Worm (Caenorhabditis elegans) whole organism, L1 larva: ENCODE measurements around the gene C26B9.2.

Experiments
- C16A3.4 ChIP-seq: fragments of 150-350 bp; optimal IDR thresholded peaks from 2 replicates; lab custom pipeline; 2014; ENCODE audit warnings: missing biosample characterization, missing genetic modification characterization
- Y116A8C.19 ChIP-seq: sonication (generic microtip); optimal IDR thresholded peaks from 2 replicates; lab custom pipeline; 2016; ENCODE audit warnings: missing compliant biosample characterization, missing genetic modification characterization, borderline replicate concordance
- aha-1 ChIP-seq: fragments of 150-350 bp; optimal IDR thresholded peaks from 2 replicates; lab custom pipeline; 2014; ENCODE audit warnings: missing biosample characterization, missing genetic modification characterization
- blmp-1 ChIP-seq: fragments of 150-350 bp; optimal IDR thresholded peaks from 2 replicates; lab custom pipeline; 2014; ENCODE audit warnings: missing biosample characterization, missing genetic modification characterization
- ceh-63 ChIP-seq: fragments of 200-800 bp; sonication (Bioruptor generic); optimal IDR thresholded peaks from 2 replicates; lab custom pipeline; 2018; ENCODE audit warnings: mild to moderate bottlenecking, missing genetic modification characterization, missing compliant biosample characterization
- ceh-82 ChIP-seq, 3 experiments: fragments of 150-350 bp in 1 of 3; sonication (generic microtip) in 2 of 3; optimal IDR thresholded peaks; 2 replicates each; lab custom pipeline; 2014 to 2017; ENCODE audit warnings: missing biosample characterization in 3 of 3, missing genetic modification characterization in 3 of 3
- ceh-88 ChIP-seq: fragments of 200-800 bp; sonication (Bioruptor generic); IDR thresholded peaks from 2 replicates; pipeline ENCODE4 v1.3.6; 2022; ENCODE audit warnings: missing genetic modification characterization, missing compliant biosample characterization
- ces-1 ChIP-seq: fragments of 150-350 bp; optimal IDR thresholded peaks from 2 replicates; lab custom pipeline; 2014; ENCODE audit warnings: missing biosample characterization, missing genetic modification reagents, missing genetic modification characterization
- dpl-1 ChIP-seq, 3 experiments: fragments of 150-350 bp in 2 of 3; sonication (generic microtip) in 1 of 3; optimal IDR thresholded peaks; 2 replicates each; lab custom pipeline; 2014 to 2017; ENCODE audit warnings: missing biosample characterization in 3 of 3, missing genetic modification characterization in 3 of 3, missing genetic modification reagents in 3 of 3
- dsc-1 ChIP-seq: sonication (generic microtip); optimal IDR thresholded peaks from 2 replicates; lab custom pipeline; 2016; ENCODE audit warnings: mild to moderate bottlenecking, missing genetic modification characterization, missing compliant biosample characterization
- egl-13 ChIP-seq: sonication (generic microtip); optimal IDR thresholded peaks from 2 replicates; lab custom pipeline; 2016; ENCODE audit warnings: missing genotype, missing genetic modification reagents, missing genetic modification characterization, missing compliant biosample characterization
- elt-3 ChIP-seq, 6 experiments: fragments of 150-350 bp in 1 of 6; sonication (generic microtip); optimal IDR thresholded peaks; 2 replicates each; lab custom pipeline; 2017 to 2018; ENCODE audit warnings: missing biosample characterization in 6 of 6, missing genetic modification characterization in 6 of 6, inconsistent platforms in 1 of 6
- fkh-10 ChIP-seq: sonication (generic microtip); optimal IDR thresholded peaks from 2 replicates; lab custom pipeline; 2017; ENCODE audit warnings: missing biosample characterization, missing genetic modification reagents, missing genetic modification characterization
- fkh-4 ChIP-seq: sonication (generic microtip); optimal IDR thresholded peaks from 2 replicates; lab custom pipeline; 2016; ENCODE audit warnings: missing compliant biosample characterization, missing genetic modification characterization, borderline replicate concordance
- hlh-4 ChIP-seq: sonication (generic microtip); optimal IDR thresholded peaks from 2 replicates; lab custom pipeline; 2016; ENCODE audit warnings: mild to moderate bottlenecking, missing genetic modification characterization, missing compliant biosample characterization
- hpl-2 ChIP-seq: fragments of 150-350 bp; optimal IDR thresholded peaks from 2 replicates; lab custom pipeline; 2014; ENCODE audit warnings: missing biosample characterization, missing genetic modification reagents, missing genetic modification characterization
- isw-1 ChIP-seq: fragments of 200-800 bp; sonication (Bioruptor generic); IDR thresholded peaks from 2 replicates; pipeline ENCODE4 v1.3.6; 2022; ENCODE audit warnings: missing genetic modification characterization, missing compliant biosample characterization
- lin-13 ChIP-seq: fragments of 150-350 bp; optimal IDR thresholded peaks from 2 replicates; lab custom pipeline; 2014; ENCODE audit warnings: missing biosample characterization, missing genetic modification reagents, missing genetic modification characterization
- lin-14 ChIP-seq: fragments of 200-800 bp; sonication (Bioruptor generic); optimal IDR thresholded peaks from 2 replicates; lab custom pipeline; 2018; ENCODE audit warnings: mild to moderate bottlenecking, missing genetic modification characterization, moderate library complexity, missing compliant biosample characterization
- lin-35 ChIP-seq, 2 experiments: fragments of 150-350 bp; optimal IDR thresholded peaks; 2 replicates each; lab custom pipeline; 2014; ENCODE audit warnings: missing biosample characterization in 2 of 2, missing genetic modification characterization in 2 of 2, missing genetic modification reagents in 2 of 2
- lin-39 ChIP-seq: fragments of 150-350 bp; optimal IDR thresholded peaks from 2 replicates; lab custom pipeline; 2014; ENCODE audit warnings: missing biosample characterization, missing genetic modification reagents, missing genetic modification characterization
- lsy-2 ChIP-seq, 2 experiments: fragments of 150-350 bp; optimal IDR thresholded peaks; 2 replicates each; lab custom pipeline; 2014; ENCODE audit warnings: missing biosample characterization in 2 of 2, missing genetic modification characterization in 2 of 2
- mdl-1 ChIP-seq, 2 experiments: fragments of 150-350 bp; optimal IDR thresholded peaks; 2 replicates each; lab custom pipeline; 2014 to 2017; ENCODE audit warnings: missing biosample characterization in 2 of 2, missing genetic modification characterization in 2 of 2, inconsistent platforms in 1 of 2
- mep-1 ChIP-seq: fragments of 150-350 bp; optimal IDR thresholded peaks from 2 replicates; lab custom pipeline; 2014; ENCODE audit warnings: missing biosample characterization, missing genetic modification characterization
- nhr-11 ChIP-seq: fragments of 150-350 bp; optimal IDR thresholded peaks from 2 replicates; lab custom pipeline; 2014; ENCODE audit warnings: missing biosample characterization, missing genetic modification characterization
- nhr-19 ChIP-seq: fragments of 200-800 bp; sonication (Bioruptor generic); conservative IDR thresholded peaks from 2 replicates; pipeline ENCODE4 v1.3.6; 2022; ENCODE audit warnings: missing genetic modification characterization, missing compliant biosample characterization
- nhr-20 ChIP-seq: sonication (generic microtip); optimal IDR thresholded peaks from 2 replicates; lab custom pipeline; 2016; ENCODE audit warnings: mild to moderate bottlenecking, missing genetic modification characterization, missing compliant biosample characterization
- nhr-237 ChIP-seq: fragments of 150-350 bp; optimal IDR thresholded peaks from 2 replicates; lab custom pipeline; 2014; ENCODE audit warnings: missing biosample characterization, missing genetic modification characterization
- nhr-47 ChIP-seq: sonication (generic microtip); optimal IDR thresholded peaks from 2 replicates; lab custom pipeline; 2016; ENCODE audit warnings: mild to moderate bottlenecking, missing genetic modification characterization, moderate library complexity, missing compliant biosample characterization
- nhr-71 ChIP-seq: sonication (generic microtip); optimal IDR thresholded peaks from 2 replicates; lab custom pipeline; 2016; ENCODE audit warnings: mild to moderate bottlenecking, missing genetic modification characterization, moderate library complexity, missing compliant biosample characterization
- nhr-84 ChIP-seq: sonication (generic microtip); optimal IDR thresholded peaks from 2 replicates; lab custom pipeline; 2017; ENCODE audit warnings: missing biosample characterization, missing genetic modification characterization
- nhr-85 ChIP-seq: sonication (generic microtip); peaks from one replicate; lab custom pipeline; 2016; ENCODE audit warnings: missing genetic modification characterization, inconsistent platforms, missing compliant biosample characterization
- nhr-90 ChIP-seq: sonication (generic microtip); optimal IDR thresholded peaks from 2 replicates; lab custom pipeline; 2016; ENCODE audit warnings: mild to moderate bottlenecking, missing genetic modification characterization, missing compliant biosample characterization; ENCODE audit not compliant: poor library complexity
- pag-3 ChIP-seq: sonication (generic microtip); optimal IDR thresholded peaks from 2 replicates; lab custom pipeline; 2017; ENCODE audit warnings: missing genetic modification characterization, mild to moderate bottlenecking, missing compliant biosample characterization, antibody characterized with exemption, borderline replicate concordance; ENCODE audit not compliant: insufficient read depth
- pqm-1 ChIP-seq: sonication (generic microtip); optimal IDR thresholded peaks from 3 replicates; lab custom pipeline; 2017; ENCODE audit warnings: missing biosample characterization, missing genetic modification characterization
- rnt-1 ChIP-seq: sonication (generic microtip); optimal IDR thresholded peaks from 2 replicates; lab custom pipeline; 2016; ENCODE audit warnings: mild to moderate bottlenecking, missing genetic modification characterization, moderate library complexity, missing compliant biosample characterization
- skn-1 ChIP-seq: fragments of 150-350 bp; optimal IDR thresholded peaks from 2 replicates; lab custom pipeline; 2014; ENCODE audit warnings: missing biosample characterization, missing genetic modification characterization
- snu-23 ChIP-seq: sonication (generic microtip); optimal IDR thresholded peaks from 2 replicates; lab custom pipeline; 2016; ENCODE audit warnings: missing genetic modification characterization, missing compliant biosample characterization
- swsn-7 ChIP-seq: sonication (generic microtip); optimal IDR thresholded peaks from 2 replicates; lab custom pipeline; 2016; ENCODE audit warnings: missing genetic modification characterization, missing compliant biosample characterization
- tbx-2 ChIP-seq: sonication (generic microtip); optimal IDR thresholded peaks from 2 replicates; lab custom pipeline; 2016; ENCODE audit warnings: missing genetic modification characterization, missing compliant biosample characterization
- tlp-1 ChIP-seq: fragments of 150-350 bp; optimal IDR thresholded peaks from 2 replicates; lab custom pipeline; 2014; ENCODE audit warnings: missing biosample characterization, missing genetic modification characterization
- unc-30 ChIP-seq: sonication (generic microtip); optimal IDR thresholded peaks from 2 replicates; lab custom pipeline; 2017; ENCODE audit warnings: missing biosample characterization, missing genetic modification characterization
- unc-86 ChIP-seq: sonication (generic microtip); optimal IDR thresholded peaks from 2 replicates; lab custom pipeline; 2016; ENCODE audit warnings: missing genetic modification characterization, missing compliant biosample characterization
- xbp-1 ChIP-seq: sonication (generic microtip); optimal IDR thresholded peaks from 2 replicates; lab custom pipeline; 2016; ENCODE audit warnings: missing genetic modification characterization, missing compliant biosample characterization
- zag-1 ChIP-seq: fragments of 150-350 bp; optimal IDR thresholded peaks from 2 replicates; lab custom pipeline; 2014; ENCODE audit warnings: missing biosample characterization, missing genetic modification characterization
- ztf-11 ChIP-seq, 2 experiments: sonication (generic microtip); optimal IDR thresholded peaks; 2 replicates each; lab custom pipeline; 2016 to 2017; ENCODE audit warnings: missing genetic modification characterization in 2 of 2, missing biosample characterization in 1 of 2, missing compliant biosample characterization in 1 of 2

The C26B9.2 gene

ce11 chrX:5348529-5349148 is 8.7 kb downstream of the C26B9.2 start, which contains the start of gene syx-3 (continued):
- TF ChIP-seq zag-1: no peak
- TF ChIP-seq Y116A8C.19 (tag; lab: Kevin White, UChicago): no peak
- peak; percentile 93 for TF ChIP-seq dsc-1 (tag; lab: Kevin White, UChicago)
- TF ChIP-seq aha-1 (tag; lab: Kevin White, UChicago): no peak
- TF ChIP-seq fkh-4 (tag; lab: Kevin White, UChicago): peak; percentile 43
- no peak for TF ChIP-seq lin-13
- no peak for TF ChIP-seq lsy-2 (tag; optimal IDR thresholded peaks at IDR 0.05; lab: Kevin White, UChicago)
- peak; percentile 27 for TF ChIP-seq nhr-71 (tag; lab: Kevin White, UChicago)
- no peak for TF ChIP-seq rnt-1 (tag; lab: Kevin White, UChicago)
- no peak for TF ChIP-seq skn-1 (tag; lab: Kevin White, UChicago)
- no peak for TF ChIP-seq nhr-84 (tag; lab: Kevin White, UChicago)
- no peak for TF ChIP-seq dpl-1 (GFP tag; optimal IDR thresholded peaks at IDR 0.05; lab: Kevin White, UChicago)
- TF ChIP-seq mdl-1 (tag; optimal IDR thresholded peaks at IDR 0.05; lab: Kevin White, UChicago): no peak
- TF ChIP-seq pag-3 (tag; lab: Kevin White, UChicago): peak; percentile 61
- TF ChIP-seq snu-23: peak; percentile 41
- TF ChIP-seq ceh-88 (GFP tag; lab: Robert Waterston, UW): no peak

- TF ChIP-seq nhr-85 (tag; lab: Kevin White, UChicago): peak; percentile 70
- TF ChIP-seq elt-3 (tag; optimal IDR thresholded peaks at IDR 0.05; lab: Kevin White, UChicago): no peak
- no peak for TF ChIP-seq nhr-84 (tag; lab: Kevin White, UChicago)
- TF ChIP-seq ceh-82 (tag; optimal IDR thresholded peaks at IDR 0.05; lab: Kevin White, UChicago): peak in 1 of 3 experiments; percentile 54
- TF ChIP-seq nhr-20 (tag; lab: Kevin White, UChicago): peak; percentile 43
- no peak for TF ChIP-seq zag-1
- TF ChIP-seq egl-13 (tag; lab: Kevin White, UChicago): peak; percentile 15
- TF ChIP-seq nhr-47: peak; percentile 23
- TF ChIP-seq hpl-2 (GFP tag; lab: Kevin White, UChicago): no peak
- no peak for TF ChIP-seq xbp-1 (tag; lab: Kevin White, UChicago)
- peak; percentile 65 for TF ChIP-seq blmp-1 (tag; lab: Kevin White, UChicago)
- no peak for TF ChIP-seq lin-39 (tag; lab: Kevin White, UChicago)
- TF ChIP-seq ztf-11 (tag; optimal IDR thresholded peaks at IDR 0.05; lab: Kevin White, UChicago): peak in 1 of 2 experiments; percentile 44
- peak; percentile 42 for TF ChIP-seq skn-1 (tag; lab: Kevin White, UChicago)
- no peak for TF ChIP-seq nhr-11 (tag; lab: Kevin White, UChicago)
- TF ChIP-seq lin-14 (GFP tag; lab: Kevin White, UChicago): peak; percentile 83
- no peak for TF ChIP-seq hlh-4 (tag; lab: Kevin White, UChicago)
- TF ChIP-seq dpl-1 (GFP tag; optimal IDR thresholded peaks at IDR 0.05; lab: Kevin White, UChicago): no peak
- peak; percentile 26 for TF ChIP-seq dsc-1 (tag; lab: Kevin White, UChicago)
- TF ChIP-seq snu-23: peak; percentile 14
- no peak for TF ChIP-seq unc-30 (tag; lab: Kevin White, UChicago)
- TF ChIP-seq unc-86: peak; percentile 13
- TF ChIP-seq mep-1: no peak
- no peak for TF ChIP-seq tlp-1 (tag; lab: Kevin White, UChicago)
- TF ChIP-seq nhr-237: no peak
- TF ChIP-seq fkh-10 (GFP tag; lab: Kevin White, UChicago): no peak
- TF ChIP-seq nhr-71 (tag; lab: Kevin White, UChicago): peak; percentile 17
- TF ChIP-seq rnt-1 (tag; lab: Kevin White, UChicago): peak; percentile 50
- no peak for TF ChIP-seq ceh-88 (GFP tag; lab: Robert Waterston, UW)
- peak; percentile 29 for TF ChIP-seq swsn-7
- peak in 1 of 2 experiments; percentile 4 for TF ChIP-seq lin-35 (GFP tag; optimal IDR thresholded peaks at IDR 0.05; lab: Kevin White, UChicago)
- peak; percentile 15 for TF ChIP-seq nhr-90
- no peak for TF ChIP-seq pqm-1
- no peak for TF ChIP-seq ces-1 (GFP tag; lab: Kevin White, UChicago)
- TF ChIP-seq nhr-19 (GFP tag; lab: Robert Waterston, UW): no peak
- no peak for TF ChIP-seq isw-1 (GFP tag; lab: Robert Waterston, UW)
- peak in 1 of 2 experiments; percentile 11 for TF ChIP-seq mdl-1 (tag; optimal IDR thresholded peaks at IDR 0.05; lab: Kevin White, UChicago)
- TF ChIP-seq tbx-2 (tag; lab: Kevin White, UChicago): no peak
- TF ChIP-seq C16A3.4 (tag; lab: Kevin White, UChicago): no peak
- no peak for TF ChIP-seq ceh-63
These were observed 14.3 kb downstream of the C26B9.2 start, which contains the start of gene pfn-2 for ce11 chrX:5354022-5354876. Gene pfn-2 (minus strand): TSS chrX:5354072.
